Fruit fly (Drosophila melanogaster): Measurements from ENCODE around the gene Pi4KIIIalpha.

Pi4KIIIalpha gene

DNA sequence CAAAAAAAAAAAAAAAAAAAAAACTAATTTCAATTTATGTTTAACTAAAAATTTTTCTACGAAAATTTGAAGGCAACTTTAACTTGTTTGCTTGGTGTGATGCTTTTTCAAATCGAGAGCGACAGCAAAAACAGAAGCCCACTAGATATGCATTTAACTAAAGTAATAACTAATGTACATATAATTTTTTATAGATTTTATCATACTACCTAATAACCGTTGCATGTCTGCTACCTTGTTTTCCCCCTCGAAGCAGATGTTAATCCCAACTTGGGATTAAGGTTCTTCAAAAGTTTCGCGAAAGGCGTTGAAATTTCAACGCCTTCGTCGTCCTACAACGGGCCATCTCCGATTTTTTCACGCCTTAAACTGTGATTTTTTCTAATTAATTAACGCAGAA lies 58.2 kb downstream of the Pi4KIIIalpha start, which contains the start of gene CG2652:
CG2652 (minus strand) TSS at position 101 of the 400 bp plus-strand sequence.
- no peak for TF ChIP-seq CG17385 (GFP tag; optimal IDR thresholded peaks at IDR 0.05)
- no peak for TF ChIP-seq Doc3 (GFP tag; IDR thresholded peaks at IDR 0.05; ENCODE audit: partially characterized antibody)
- TF ChIP-seq tna (GFP tag; IDR thresholded peaks at IDR 0.05; ENCODE audit: partially characterized antibody): no peak
- no peak for TF ChIP-seq CG16863 (GFP tag; optimal IDR thresholded peaks at IDR 0.05)
- TF ChIP-seq amos (GFP tag; IDR thresholded peaks at IDR 0.05; ENCODE audit: partially characterized antibody): no peak
- TF ChIP-seq CG12659 (GFP tag; optimal IDR thresholded peaks at IDR 0.05): no peak
- TF ChIP-seq Abd-B (GFP tag; optimal IDR thresholded peaks at IDR 0.05): no peak
- no peak for TF ChIP-seq so (GFP tag; IDR thresholded peaks at IDR 0.05)
- no peak for TF ChIP-seq ro (GFP tag; IDR thresholded peaks at IDR 0.05)
- no peak for TF ChIP-seq stwl (tag; optimal IDR thresholded peaks at IDR 0.05)
- TF ChIP-seq CG3065 (GFP tag; optimal IDR thresholded peaks at IDR 0.05): no peak
- no peak for TF ChIP-seq Atf-2 (GFP tag; optimal IDR thresholded peaks at IDR 0.05)
- no peak for TF ChIP-seq Awh (GFP tag; IDR thresholded peaks at IDR 0.05)
- TF ChIP-seq vfl (GFP tag; optimal IDR thresholded peaks at IDR 0.05): no peak
- TF ChIP-seq wor (GFP tag; IDR thresholded peaks at IDR 0.05): no peak
- no peak for TF ChIP-seq CG30020 (tag; optimal IDR thresholded peaks at IDR 0.05)
- no peak for TF ChIP-seq CG15601 (tag; optimal IDR thresholded peaks at IDR 0.05)
